Fruit fly (Drosophila melanogaster) whole organism, embryonic: ENCODE data around the gene Naa80.

ENCODE experiments used
- ATbp ChIP-seq: fragments of 200-800 bp; sonication (Bioruptor generic); optimal IDR thresholded peaks from 2 replicates; lab custom pipeline; 2017; ENCODE audit warnings: missing biosample characterization, mild to moderate bottlenecking, missing genetic modification characterization, missing genetic modification reagents
- Awh ChIP-seq: fragments of 200-800 bp; sonication (Bioruptor generic); IDR thresholded peaks from 2 replicates; pipeline ENCODE4, ENCODE4 v1.3.6; 2022; ENCODE audit warnings: missing biosample characterization, missing genetic modification characterization
- CG10209 ChIP-seq: fragments of 200-800 bp; sonication (Bioruptor generic); optimal IDR thresholded peaks from 3 replicates; lab custom pipeline; 2017; ENCODE audit warnings: missing biosample characterization, mild to moderate bottlenecking, missing genetic modification characterization, missing genetic modification reagents
- CG10959 ChIP-seq: fragments of 200-800 bp; sonication (Bioruptor generic); IDR thresholded peaks from 2 replicates; pipeline ENCODE4 v1.3.6; 2022; ENCODE audit warnings: missing biosample characterization, missing genetic modification characterization
- CG11093 ChIP-seq: fragments of 200-800 bp; sonication (Bioruptor generic); IDR thresholded peaks from 3 replicates; pipeline ENCODE4 v1.3.6; 2022; ENCODE audit warnings: missing biosample characterization, missing genetic modification characterization
- CG12391 ChIP-seq: fragments of 200-800 bp; sonication (Bioruptor generic); optimal IDR thresholded peaks from 3 replicates; lab custom pipeline; 2018; ENCODE audit warnings: missing biosample characterization, mild to moderate bottlenecking, missing genetic modification characterization, moderate library complexity
- CG12769 ChIP-seq: fragments of 200-800 bp; sonication (Bioruptor generic); optimal IDR thresholded peaks from 2 replicates; lab custom pipeline; 2019; ENCODE audit warnings: missing biosample characterization, mild to moderate bottlenecking, missing genetic modification characterization, moderate library complexity
- CG13775 ChIP-seq: fragments of 200-800 bp; sonication (Bioruptor generic); optimal IDR thresholded peaks from 3 replicates; lab custom pipeline; 2017; ENCODE audit warnings: missing biosample characterization, mild to moderate bottlenecking, missing genetic modification characterization
- CG14050 ChIP-seq: fragments of 200-800 bp; sonication (Bioruptor generic); IDR thresholded peaks from 3 replicates; pipeline ENCODE4 v1.3.6; 2022; ENCODE audit warnings: missing biosample characterization, missing genetic modification characterization
- CG2116 ChIP-seq: fragments of 200-800 bp; sonication (Bioruptor generic); optimal IDR thresholded peaks from 3 replicates; lab custom pipeline; 2018; ENCODE audit warnings: missing biosample characterization, mild to moderate bottlenecking, missing genetic modification characterization
- CG31365 ChIP-seq: fragments of 200-800 bp; sonication (Bioruptor generic); optimal IDR thresholded peaks from 2 replicates; lab custom pipeline; 2018; ENCODE audit warnings: missing biosample characterization, mild to moderate bottlenecking, missing genetic modification characterization
- CG32532 ChIP-seq: fragments of 200-800 bp; sonication (Bioruptor generic); IDR thresholded peaks from 2 replicates; pipeline ENCODE4 v1.3.6; 2022; ENCODE audit warnings: missing biosample characterization, missing genetic modification characterization
- CG34224 ChIP-seq: fragments of 200-800 bp; sonication (Bioruptor generic); IDR thresholded peaks from 3 replicates; pipeline ENCODE4 v1.3.6; 2022; ENCODE audit warnings: missing biosample characterization, missing genetic modification characterization; ENCODE audit not compliant: partially characterized antibody
- CG3726 ChIP-seq: fragments of 200-800 bp; sonication (Bioruptor generic); IDR thresholded peaks from 3 replicates; pipeline ENCODE4, ENCODE4 v1.3.6; 2022; ENCODE audit warnings: missing biosample characterization, missing genetic modification characterization
- CG4617 ChIP-seq: fragments of 200-800 bp; sonication (Bioruptor generic); optimal IDR thresholded peaks from 3 replicates; lab custom pipeline; 2016; ENCODE audit warnings: missing biosample characterization, missing genetic modification characterization, borderline replicate concordance
- CG5953 ChIP-seq: fragments of 200-800 bp; sonication (Bioruptor generic); IDR thresholded peaks from 2 replicates; pipeline ENCODE4 v1.3.6; 2022; ENCODE audit warnings: missing biosample characterization, missing genetic modification characterization
- CG6654 ChIP-seq: fragments of 200-800 bp; sonication (Bioruptor generic); optimal IDR thresholded peaks from 2 replicates; lab custom pipeline; 2017; ENCODE audit warnings: missing biosample characterization, mild to moderate bottlenecking, missing genetic modification characterization
- CG7556 ChIP-seq: fragments of 200-800 bp; sonication (Bioruptor generic); optimal IDR thresholded peaks from 2 replicates; lab custom pipeline; 2017; ENCODE audit warnings: missing biosample characterization, mild to moderate bottlenecking, missing genetic modification characterization
- CG7786 ChIP-seq: fragments of 200-800 bp; sonication (Bioruptor generic); optimal IDR thresholded peaks from 2 replicates; lab custom pipeline; 2016; ENCODE audit warnings: missing biosample characterization, missing genetic modification characterization
- CG8478 ChIP-seq: fragments of >200 bp; optimal IDR thresholded peaks from 2 replicates; lab custom pipeline; 2018
- CG8944 ChIP-seq: fragments of 200-800 bp; sonication (Bioruptor generic); optimal IDR thresholded peaks from 3 replicates; lab custom pipeline; 2016; ENCODE audit warnings: missing biosample characterization, missing genetic modification characterization
- Chrac-16 ChIP-seq: fragments of 200-800 bp; sonication (Bioruptor generic); optimal IDR thresholded peaks from 3 replicates; lab custom pipeline; 2016; ENCODE audit warnings: missing biosample characterization, missing genetic modification characterization
- Dref ChIP-seq: fragments of 200-800 bp; sonication (Bioruptor generic); IDR thresholded peaks from 2 replicates; pipeline ENCODE4 v1.3.6; 2022; ENCODE audit warnings: missing biosample characterization, missing genetic modification characterization
- E2f1 ChIP-seq: fragments of 200-800 bp; sonication (Bioruptor generic); IDR thresholded peaks from 2 replicates; pipeline ENCODE4 v1.3.6; 2022; ENCODE audit warnings: missing biosample characterization, missing genetic modification characterization
- HLH3B ChIP-seq: fragments of 200-800 bp; sonication (Bioruptor generic); IDR thresholded peaks from 2 replicates; pipeline ENCODE4 v1.3.6; 2022; ENCODE audit warnings: missing biosample characterization, missing genetic modification characterization
- HmgD ChIP-seq: fragments of 200-800 bp; sonication (Bioruptor generic); optimal IDR thresholded peaks from 3 replicates; lab custom pipeline; 2016; ENCODE audit warnings: missing biosample characterization, missing genetic modification characterization
- Hr78 ChIP-seq, 2 experiments: fragments of 200-800 bp in 1 of 2; fragments of >200 bp in 1 of 2; sonication (Bioruptor generic) in 1 of 2; optimal IDR thresholded peaks; 2 replicates each; lab custom pipeline; 2017 to 2019; ENCODE audit warnings: missing biosample characterization in 2 of 2, missing genetic modification characterization in 2 of 2, mild to moderate bottlenecking in 1 of 2, moderate library complexity in 1 of 2
- Lhr ChIP-seq: fragments of 200-800 bp; sonication (Bioruptor generic); optimal IDR thresholded peaks from 3 replicates; lab custom pipeline; 2017; ENCODE audit warnings: mild to moderate bottlenecking, missing biosample characterization, missing genetic modification reagents, missing genetic modification characterization
- Max ChIP-seq: fragments of 200-800 bp; sonication (Bioruptor generic); optimal IDR thresholded peaks from 2 replicates; lab custom pipeline; 2016; ENCODE audit warnings: missing biosample characterization, mild to moderate bottlenecking, missing genetic modification characterization
- PHDP ChIP-seq: fragments of 200-800 bp; sonication (Bioruptor generic); optimal IDR thresholded peaks from 3 replicates; lab custom pipeline; 2018; ENCODE audit warnings: missing biosample characterization, mild to moderate bottlenecking, missing genetic modification characterization, moderate library complexity
- Poxn ChIP-seq: fragments of 200-800 bp; sonication (Bioruptor generic); IDR thresholded peaks from 2 replicates; pipeline ENCODE4 v1.3.6; 2022; ENCODE audit warnings: missing biosample characterization, missing genetic modification characterization
- Side ChIP-seq: fragments of 200-800 bp; sonication (Bioruptor generic); optimal IDR thresholded peaks from 2 replicates; lab custom pipeline; 2016; ENCODE audit warnings: missing biosample characterization, missing genetic modification characterization
- Spps ChIP-seq: fragments of 200-800 bp; sonication (Bioruptor generic); optimal IDR thresholded peaks from 2 replicates; lab custom pipeline; 2018; ENCODE audit warnings: missing biosample characterization, mild to moderate bottlenecking, missing genetic modification characterization
- Ssrp ChIP-seq: fragments of 200-800 bp; sonication (Bioruptor generic); optimal IDR thresholded peaks from 2 replicates; lab custom pipeline; 2018; ENCODE audit warnings: missing biosample characterization, mild to moderate bottlenecking, missing genetic modification characterization, moderate library complexity
- abd-A ChIP-seq: fragments of 200-800 bp; sonication (Bioruptor generic); optimal IDR thresholded peaks from 3 replicates; lab custom pipeline; 2019; ENCODE audit warnings: missing biosample characterization, mild to moderate bottlenecking, missing genetic modification characterization, moderate library complexity
- bigmax ChIP-seq: fragments of 200-800 bp; sonication (Bioruptor generic); optimal IDR thresholded peaks from 2 replicates; lab custom pipeline; 2018; ENCODE audit warnings: missing biosample characterization, mild to moderate bottlenecking, missing genetic modification characterization
- cas ChIP-seq: fragments of 200-800 bp; sonication (Bioruptor generic); IDR thresholded peaks from 2 replicates; pipeline ENCODE4 v1.3.6; 2022; ENCODE audit warnings: missing biosample characterization, missing genetic modification characterization
- cato ChIP-seq: fragments of 200-800 bp; sonication (Bioruptor generic); optimal IDR thresholded peaks from 2 replicates; lab custom pipeline; 2016; ENCODE audit warnings: missing biosample characterization, missing genetic modification characterization, borderline replicate concordance
- cg ChIP-seq: fragments of 200-800 bp; sonication (Bioruptor generic); optimal IDR thresholded peaks from 3 replicates; lab custom pipeline; 2019; ENCODE audit warnings: missing biosample characterization, mild to moderate bottlenecking, missing genetic modification characterization, moderate library complexity
- cwo ChIP-seq: fragments of 200-800 bp; sonication (Bioruptor generic); optimal IDR thresholded peaks from 3 replicates; lab custom pipeline; 2017; ENCODE audit warnings: missing biosample characterization, missing genetic modification characterization, mild to moderate bottlenecking, moderate library complexity, missing genetic modification reagents
- danr ChIP-seq: fragments of 200-800 bp; sonication (Bioruptor generic); IDR thresholded peaks from 2 replicates; pipeline ENCODE4 v1.3.6; 2022; ENCODE audit warnings: missing biosample characterization, missing genetic modification characterization
- esg ChIP-seq: fragments of 200-800 bp; sonication (Bioruptor generic); conservative IDR thresholded peaks from 2 replicates; pipeline ENCODE4 v1.3.6; 2022; ENCODE audit warnings: missing biosample characterization, missing genetic modification characterization
- eyg ChIP-seq: fragments of 200-800 bp; sonication (Bioruptor generic); optimal IDR thresholded peaks from 3 replicates; lab custom pipeline; 2016; ENCODE audit warnings: missing biosample characterization, missing genetic modification characterization
- fu2 ChIP-seq: fragments of 200-800 bp; sonication (Bioruptor generic); optimal IDR thresholded peaks from 2 replicates; lab custom pipeline; 2016; ENCODE audit warnings: missing biosample characterization, missing genetic modification characterization
- grn ChIP-seq: fragments of 200-800 bp; sonication (Bioruptor generic); optimal IDR thresholded peaks from 3 replicates; lab custom pipeline; 2017; ENCODE audit warnings: missing biosample characterization, missing genetic modification characterization
- insv ChIP-seq, 2 experiments: fragments of 200-800 bp; sonication (Bioruptor generic); optimal IDR thresholded peaks; 3 replicates each; lab custom pipeline; 2016 to 2018; ENCODE audit warnings: missing biosample characterization in 2 of 2, missing genetic modification characterization in 2 of 2
- mirr ChIP-seq: fragments of 200-800 bp; sonication (Bioruptor generic); optimal IDR thresholded peaks from 3 replicates; lab custom pipeline; 2018; ENCODE audit warnings: missing biosample characterization, mild to moderate bottlenecking, missing genetic modification characterization
- psq ChIP-seq: fragments of 200-800 bp; sonication (Bioruptor generic); optimal IDR thresholded peaks from 2 replicates; lab custom pipeline; 2017; ENCODE audit warnings: missing biosample characterization, missing genetic modification characterization
- sug ChIP-seq: fragments of 200-800 bp; optimal IDR thresholded peaks from 2 replicates; lab custom pipeline; 2019; ENCODE audit warnings: missing biosample characterization, mild to moderate bottlenecking, missing genetic modification characterization, moderate library complexity
- wdn ChIP-seq: fragments of 200-800 bp; sonication (Bioruptor generic); IDR thresholded peaks from 2 replicates; pipeline ENCODE4 v1.3.6; 2022; ENCODE audit warnings: missing biosample characterization, missing genetic modification characterization

The Naa80 gene

DNA sequence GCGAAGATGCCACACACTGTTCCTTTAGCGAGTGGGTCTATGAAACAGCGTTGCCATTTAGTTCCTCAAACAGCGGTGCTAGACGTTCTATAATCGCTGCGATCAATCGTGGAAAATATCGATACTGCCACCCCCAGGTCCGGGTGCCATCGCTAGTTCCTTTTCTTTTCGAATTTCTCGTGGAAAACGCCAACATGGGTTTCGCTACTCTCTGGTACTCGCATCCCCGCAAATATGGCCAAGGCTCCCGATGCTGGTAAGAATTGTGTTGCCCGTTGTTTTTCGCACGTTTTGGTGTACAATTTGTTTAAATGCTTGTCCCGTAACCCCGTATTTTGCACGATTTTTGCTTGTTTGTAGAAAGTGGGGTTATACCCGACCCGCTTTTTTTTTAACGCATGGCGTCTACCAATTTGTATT, 10.3 kb downstream of the Naa80 start, which contains the start of gene RpS29 (continued):
- peak; percentile 60 for TF ChIP-seq CG5953
- peak; percentile 61 for TF ChIP-seq grn (GFP tag; lab: Kevin White, UChicago)
- TF ChIP-seq CG12391, result peak; percentile 84
- TF ChIP-seq Poxn (GFP tag; lab: Robert Waterston, UW), result peak; percentile 60; the same call in 1 of the 2 replicates
- TF ChIP-seq CG7556, result peak; percentile 45
- peak; percentile 69; the same call in 2 of the 3 replicates for TF ChIP-seq CG3726 (GFP tag; lab: Robert Waterston, UW)
- TF ChIP-seq CG2116, result peak; percentile 98
- TF ChIP-seq HmgD, result peak; percentile 92
- TF ChIP-seq CG34224 (GFP tag; lab: Robert Waterston, UW), result peak; percentile 93
- TF ChIP-seq CG6654 (GFP tag; lab: Kevin White, UChicago), result peak; percentile 1
- no peak for TF ChIP-seq CG11093
- TF ChIP-seq fu2 (GFP tag; lab: Kevin White, UChicago), result peak; percentile 84
- peak; percentile 75 for TF ChIP-seq CG4617
- TF ChIP-seq CG10209 (GFP tag; lab: Kevin White, UChicago), result peak; percentile 72
- TF ChIP-seq HLH3B (GFP tag; lab: Robert Waterston, UW), result peak; percentile 73
- peak; percentile 41; the same call in 1 of the 2 replicates for TF ChIP-seq CG10959 (GFP tag; lab: Robert Waterston, UW)
- peak; percentile 10 for TF ChIP-seq ATbp (GFP tag; lab: Kevin White, UChicago)
- peak; percentile 60 for TF ChIP-seq CG14050 (GFP tag; lab: Robert Waterston, UW)
- peak; percentile 86 for TF ChIP-seq CG7786 (GFP tag; lab: Kevin White, UChicago)
- TF ChIP-seq PHDP (tag; lab: Kevin White, UChicago), result peak; percentile 67
- TF ChIP-seq Ssrp (tag; lab: Kevin White, UChicago), result peak; percentile 16
- peak; percentile 98 for TF ChIP-seq Dref (GFP tag; lab: Robert Waterston, UW)
- peak; percentile 84 for TF ChIP-seq CG8944 (GFP tag; lab: Kevin White, UChicago)
- TF ChIP-seq Spps (tag; lab: Kevin White, UChicago), result peak; percentile 29
- peak; percentile 77 for TF ChIP-seq CG13775
- TF ChIP-seq CG32532 (GFP tag; lab: Robert Waterston, UW), result peak; percentile 89
- peak in 1 of 2 experiments; percentile 73 for TF ChIP-seq insv (GFP tag; optimal IDR thresholded peaks at IDR 0.05; lab: Kevin White, UChicago)
- peak; percentile 31; the same call in 1 of the 2 replicates for TF ChIP-seq esg (GFP tag; lab: Robert Waterston, UW)
- peak; percentile 86 for TF ChIP-seq Side (GFP tag; lab: Kevin White, UChicago)
- TF ChIP-seq E2f1 (GFP tag; lab: Robert Waterston, UW), result peak; percentile 60
- TF ChIP-seq wdn (GFP tag; lab: Robert Waterston, UW), result peak; percentile 56; the same call in 1 of the 2 replicates
- TF ChIP-seq Awh (GFP tag; lab: Robert Waterston, UW), result no peak
- TF ChIP-seq CG8478, result no peak
- peak; percentile 70 for TF ChIP-seq eyg (GFP tag; lab: Kevin White, UChicago)
- TF ChIP-seq Max (GFP tag; lab: Kevin White, UChicago), result peak; percentile 76
- peak; percentile 89 for TF ChIP-seq sug (tag; lab: Kevin White, UChicago)
- peak; percentile 38 for TF ChIP-seq cato (GFP tag; lab: Kevin White, UChicago)
- TF ChIP-seq CG12769 (tag; lab: Kevin White, UChicago), result peak; percentile 89
- peak; percentile 50 for TF ChIP-seq psq
- no peak for TF ChIP-seq cg (GFP tag; lab: Kevin White, UChicago)
- no peak for TF ChIP-seq abd-A (tag; lab: Kevin White, UChicago)
- TF ChIP-seq CG31365 (tag; lab: Kevin White, UChicago), result peak; percentile 51
- TF ChIP-seq danr, result 0 out of 2 replicates have a peak, but pooled peaks have one; percentile 28
- TF ChIP-seq cwo (GFP tag; lab: Kevin White, UChicago), result peak; percentile 48
- TF ChIP-seq Lhr, result peak; percentile 90
- peak; percentile 83 for TF ChIP-seq Chrac-16 (GFP tag; lab: Kevin White, UChicago)
- no peak for TF ChIP-seq Hr78 (GFP tag; optimal IDR thresholded peaks at IDR 0.05; lab: Kevin White, UChicago)
- TF ChIP-seq bigmax (GFP tag; lab: Kevin White, UChicago), result peak; percentile 99
- TF ChIP-seq cas, result peak; percentile 68; the same call in 1 of the 2 replicates
- TF ChIP-seq mirr (GFP tag; lab: Kevin White, UChicago), result peak; percentile 93
